Worm (Caenorhabditis elegans) whole organism, early embryonic: ENCODE results near the gene fbxa-72.

Experiments used
- B0310.2 ChIP-seq: sonication (generic microtip); optimal IDR thresholded peaks from 2 replicates; lab custom pipeline; 2016; ENCODE audit warnings: mild to moderate bottlenecking, missing genetic modification characterization, missing compliant biosample characterization
- F13C5.2 ChIP-seq: sonication (generic microtip); optimal IDR thresholded peaks from 2 replicates; lab custom pipeline; 2017; ENCODE audit warnings: mild to moderate bottlenecking, missing genetic modification characterization, inconsistent platforms, missing compliant biosample characterization
- aly-1 ChIP-seq: sonication (generic microtip); optimal IDR thresholded peaks from 2 replicates; lab custom pipeline; 2016; ENCODE audit warnings: missing genetic modification characterization, missing compliant biosample characterization
- ama-1 ChIP-seq: fragments of 150-350 bp; optimal IDR thresholded peaks from 2 replicates; lab custom pipeline; 2014
- ceh-13 ChIP-seq: fragments of 200-800 bp; sonication (Bioruptor generic); optimal IDR thresholded peaks from 2 replicates; lab custom pipeline; 2018; ENCODE audit warnings: mild to moderate bottlenecking, missing genetic modification characterization, missing compliant biosample characterization
- ceh-36 ChIP-seq: sonication (generic microtip); optimal IDR thresholded peaks from 2 replicates; lab custom pipeline; 2016; ENCODE audit warnings: missing genetic modification characterization, inconsistent platforms, missing compliant biosample characterization
- ets-7 ChIP-seq: sonication (generic microtip); optimal IDR thresholded peaks from 2 replicates; lab custom pipeline; 2016; ENCODE audit warnings: missing genotype, missing genetic modification characterization, missing compliant biosample characterization
- flt-1 ChIP-seq: fragments of 200-800 bp; sonication (Bioruptor generic); IDR thresholded peaks from 2 replicates; pipeline ENCODE4 v1.3.6; 2022; ENCODE audit warnings: missing genetic modification characterization, missing compliant biosample characterization
- hmbx-1 ChIP-seq: sonication (generic microtip); optimal IDR thresholded peaks from 2 replicates; lab custom pipeline; 2016; ENCODE audit warnings: mild to moderate bottlenecking, missing genetic modification characterization, missing compliant biosample characterization
- hmg-4 ChIP-seq: fragments of 200-800 bp; sonication (Bioruptor generic); optimal IDR thresholded peaks from 2 replicates; lab custom pipeline; 2018; ENCODE audit warnings: mild to moderate bottlenecking, missing genetic modification characterization, missing compliant biosample characterization
- hnd-1 ChIP-seq: sonication (generic microtip); optimal IDR thresholded peaks from 2 replicates; lab custom pipeline; 2016; ENCODE audit warnings: missing genetic modification characterization, missing compliant biosample characterization
- pes-1 ChIP-seq: fragments of 200-800 bp; sonication (Bioruptor generic); IDR thresholded peaks from 2 replicates; pipeline ENCODE4 v1.3.6; 2022; ENCODE audit warnings: missing genetic modification reagents, missing genetic modification characterization, missing compliant biosample characterization
- scrt-1 ChIP-seq: fragments of 200-800 bp; sonication (Bioruptor generic); IDR thresholded peaks from 2 replicates; pipeline ENCODE4 v1.3.6; 2022; ENCODE audit warnings: missing genetic modification characterization, missing compliant biosample characterization
- sea-1 ChIP-seq: fragments of 200-800 bp; sonication (Bioruptor generic); conservative IDR thresholded peaks from 2 replicates; pipeline ENCODE4 v1.3.6; 2022; ENCODE audit warnings: missing genetic modification characterization, missing compliant biosample characterization
- tbx-11 ChIP-seq: fragments of 200-800 bp; sonication (Bioruptor generic); IDR thresholded peaks from 2 replicates; pipeline ENCODE4 v1.3.6; 2022; ENCODE audit warnings: missing genetic modification characterization, missing compliant biosample characterization
- tbx-37 ChIP-seq: fragments of 200-800 bp; sonication (Bioruptor generic); conservative IDR thresholded peaks from 2 replicates; pipeline ENCODE4 v1.3.6; 2022; ENCODE audit warnings: missing genetic modification reagents, missing genetic modification characterization, missing compliant biosample characterization
- tra-4 ChIP-seq: sonication (generic microtip); optimal IDR thresholded peaks from 2 replicates; lab custom pipeline; 2017; ENCODE audit warnings: missing genetic modification characterization, missing compliant biosample characterization

Gene fbxa-72

ce11 chrV:679663-680062 lies 3.1 kb upstream of the fbxa-72 start, which contains the start of gene srx-22:
TSS of gene srx-22 (plus strand) at chrV:679963.
- TF ChIP-seq B0310.2, result no peak
- no peak for TF ChIP-seq pes-1

ce11 chrV:676090-676489 lies 463 bp downstream of the fbxa-72 start:
- no peak for TF ChIP-seq scrt-1 (GFP tag; lab: Robert Waterston, UW)
- no peak for TF ChIP-seq B0310.2
- TF ChIP-seq tbx-37 (GFP tag; lab: Robert Waterston, UW), result no peak
- TF ChIP-seq ets-7, result no peak
- no peak for TF ChIP-seq F13C5.2
- no peak for TF ChIP-seq ceh-13 (GFP tag; lab: Kevin White, UChicago)
- TF ChIP-seq hmbx-1, result no peak
- no peak for TF ChIP-seq pes-1
- TF ChIP-seq aly-1 (tag; lab: Kevin White, UChicago), result no peak
- TF ChIP-seq tra-4 (tag; lab: Kevin White, UChicago), result no peak
- no peak for TF ChIP-seq tbx-11
- TF ChIP-seq sea-1 (GFP tag; lab: Robert Waterston, UW), result no peak
- TF ChIP-seq hnd-1 (tag; lab: Kevin White, UChicago), result no peak
- no peak for TF ChIP-seq ama-1 (lab: Kevin White, UChicago)
- TF ChIP-seq flt-1 (GFP tag; lab: Robert Waterston, UW), result no peak
- TF ChIP-seq hmg-4 (GFP tag; lab: Kevin White, UChicago), result no peak
- no peak for TF ChIP-seq ceh-36

ce11 chrV:674213-674612 lies 2.3 kb downstream of the fbxa-72 start, which contains the start of gene sru-25:
TSS of gene sru-25 (minus strand) at chrV:674313.
- TF ChIP-seq aly-1 (tag; lab: Kevin White, UChicago) (no peak), tra-4 (tag; lab: Kevin White, UChicago) (no peak), F13C5.2 (no peak), hmbx-1 (no peak), flt-1 (GFP tag; lab: Robert Waterston, UW) (no peak), scrt-1 (GFP tag; lab: Robert Waterston, UW) (no peak), ets-7 (no peak)

DNA sequence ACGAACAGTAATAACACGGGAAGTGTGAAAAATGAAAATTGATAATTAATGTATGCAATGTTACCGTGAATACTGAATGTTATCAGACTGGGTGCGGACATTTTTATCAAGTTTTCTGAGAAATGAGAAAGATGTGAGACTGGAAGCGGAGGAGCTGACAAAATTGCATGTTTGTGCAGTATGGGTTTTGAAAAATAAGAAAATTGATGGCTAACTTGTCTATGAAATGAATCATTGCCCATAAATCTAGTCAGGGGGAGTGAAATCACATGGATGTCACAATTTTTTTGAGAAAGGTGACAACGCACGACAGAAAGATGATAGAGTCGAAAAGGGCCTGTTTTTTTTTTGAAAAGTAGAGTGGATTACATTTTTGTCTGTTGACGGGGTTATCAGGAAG lies 5.2 kb downstream of the fbxa-72 start, which contains the start of gene sru-24:
Gene sru-24, minus strand, starts transcription at position 101 of the 400 bp plus-strand sequence.
- TF ChIP-seq tbx-37 (GFP tag; lab: Robert Waterston, UW) (no peak), scrt-1 (GFP tag; lab: Robert Waterston, UW) (no peak), sea-1 (GFP tag; lab: Robert Waterston, UW) (no peak), ceh-36 (no peak), B0310.2 (no peak), tbx-11 (no peak), hmbx-1 (no peak), flt-1 (GFP tag; lab: Robert Waterston, UW) (no peak)

ce11 chrV:667459-667858 lies 9.1 kb downstream of the fbxa-72 start, which contains the start of gene nhr-180:
TSS of gene nhr-180 (minus strand) at chrV:667510.
- TF ChIP-seq sea-1 (GFP tag; lab: Robert Waterston, UW) (no peak), B0310.2 (no peak), pes-1 (no peak), ceh-36 (no peak)

- no peak for TF ChIP-seq flt-1 (GFP tag; lab: Robert Waterston, UW)
- TF ChIP-seq hmg-4 (GFP tag; lab: Kevin White, UChicago), result no peak
- no peak for TF ChIP-seq hnd-1 (tag; lab: Kevin White, UChicago)
Observed at ce11 chrV:664337-664847, 12.2 kb downstream of the fbxa-72 start, which contains the start of the genes F31F4.11 and srh-266. TSS of gene F31F4.11 (minus strand) at chrV:664437. TSS of gene srh-266 (plus strand) at chrV:664797.

ce11 chrV:660210-660609 lies 16.3 kb downstream of the fbxa-72 start, which contains the start of gene F31F4.17:
TSS of gene F31F4.17 (minus strand) at chrV:660310.
- TF ChIP-seq F13C5.2 (no peak), ets-7 (no peak)

DNA sequence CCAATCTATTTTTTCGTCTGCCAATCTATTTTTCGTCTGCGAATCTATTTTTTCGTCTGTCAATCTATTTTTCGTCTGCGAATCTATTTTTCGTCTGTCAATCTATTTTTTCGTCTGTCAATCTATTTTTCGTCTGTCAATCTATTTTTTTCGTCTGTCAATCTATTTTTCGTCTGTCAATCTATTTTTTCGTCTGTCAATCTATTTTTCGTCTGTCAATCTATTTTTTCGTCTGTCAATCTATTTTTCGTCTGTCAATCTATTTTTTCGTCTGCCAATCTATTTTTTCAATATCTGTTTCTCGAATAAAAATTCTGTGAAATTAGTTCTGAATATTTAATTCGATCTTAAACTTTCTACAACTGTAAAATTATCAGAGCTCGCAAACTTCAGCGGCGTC lies 18.4 kb downstream of the fbxa-72 start:
- TF ChIP-seq tbx-11 (peak; percentile 45; the same call in 1 of the 2 replicates), tbx-37 (GFP tag; lab: Robert Waterston, UW) (peak; percentile 75)

DNA sequence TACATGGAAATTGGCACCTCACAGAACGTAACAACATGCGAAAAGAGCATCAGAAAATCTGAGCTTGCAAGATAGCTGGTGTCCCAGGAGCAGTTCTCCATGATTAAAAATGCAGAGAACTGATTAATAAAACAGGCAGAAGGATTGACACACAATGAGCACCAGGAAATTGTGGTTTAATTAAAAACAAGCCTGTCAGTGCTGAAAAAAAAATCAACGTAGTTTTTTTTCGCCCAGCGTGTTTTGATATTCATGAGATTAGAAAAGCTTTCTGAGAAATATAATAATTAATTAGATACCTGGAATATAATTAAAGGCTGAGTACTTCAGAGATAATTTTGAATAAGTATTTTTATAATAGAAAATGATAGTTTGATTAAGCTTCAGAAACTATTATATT lies 18.9 kb downstream of the fbxa-72 start, which contains the start of gene srh-246:
Gene srh-246, minus strand, starts transcription at position 101 of the 400 bp plus-strand sequence.
- TF ChIP-seq B0310.2 (no peak), hnd-1 (tag; lab: Kevin White, UChicago) (no peak), ceh-36 (no peak), tra-4 (tag; lab: Kevin White, UChicago) (no peak), sea-1 (GFP tag; lab: Robert Waterston, UW) (no peak), aly-1 (tag; lab: Kevin White, UChicago) (no peak), ets-7 (no peak), flt-1 (GFP tag; lab: Robert Waterston, UW) (no peak), ama-1 (lab: Kevin White, UChicago) (no peak), hmg-4 (GFP tag; lab: Kevin White, UChicago) (no peak), tbx-11 (no peak), tbx-37 (GFP tag; lab: Robert Waterston, UW) (no peak), ceh-13 (GFP tag; lab: Kevin White, UChicago) (no peak), F13C5.2 (no peak)
